Worm (Caenorhabditis elegans) whole organism, L3 larva: Measurements from ENCODE around the gene nol-56.

Source experiments
- ama-1 ChIP-seq: fragments of 150-350 bp; optimal IDR thresholded peaks from 2 replicates; lab custom pipeline; 2018
- ceh-82 ChIP-seq: fragments of 150-350 bp; optimal IDR thresholded peaks from 2 replicates; lab custom pipeline; 2014; ENCODE audit warnings: missing biosample characterization, missing genetic modification characterization
- egl-27 ChIP-seq: sonication (generic microtip); optimal IDR thresholded peaks from 4 replicates; lab custom pipeline; 2017; ENCODE audit warnings: missing biosample characterization, missing genetic modification reagents, missing genetic modification characterization
- fkh-10 ChIP-seq: sonication (generic microtip); optimal IDR thresholded peaks from 2 replicates; lab custom pipeline; 2017; ENCODE audit warnings: missing biosample characterization, missing genetic modification reagents, missing genetic modification characterization
- hmg-11 ChIP-seq: sonication (generic microtip); optimal IDR thresholded peaks from 2 replicates; lab custom pipeline; 2016; ENCODE audit warnings: missing genetic modification characterization, missing compliant biosample characterization
- pqm-1 ChIP-seq: fragments of 150-350 bp; optimal IDR thresholded peaks from 2 replicates; lab custom pipeline; 2017; ENCODE audit warnings: missing biosample characterization, missing genetic modification characterization, inconsistent platforms

- TF ChIP-seq egl-27 (tag; lab: Kevin White, UChicago): no peak
- no peak for TF ChIP-seq ceh-82 (tag; lab: Kevin White, UChicago)
- peak; percentile 4 for TF ChIP-seq pqm-1 (tag; lab: Kevin White, UChicago)
- TF ChIP-seq fkh-10: no peak
- no peak for TF ChIP-seq ama-1 (lab: Kevin White, UChicago)
- TF ChIP-seq hmg-11 (tag; lab: Kevin White, UChicago): no peak
These were observed 13.6 kb downstream of the nol-56 start, which contains the start of gene K07C5.2 for ce11 chrV:10339200-10339599.
